Fruit fly (Drosophila melanogaster): Measurements from ENCODE around the gene CG44090.

DNA sequence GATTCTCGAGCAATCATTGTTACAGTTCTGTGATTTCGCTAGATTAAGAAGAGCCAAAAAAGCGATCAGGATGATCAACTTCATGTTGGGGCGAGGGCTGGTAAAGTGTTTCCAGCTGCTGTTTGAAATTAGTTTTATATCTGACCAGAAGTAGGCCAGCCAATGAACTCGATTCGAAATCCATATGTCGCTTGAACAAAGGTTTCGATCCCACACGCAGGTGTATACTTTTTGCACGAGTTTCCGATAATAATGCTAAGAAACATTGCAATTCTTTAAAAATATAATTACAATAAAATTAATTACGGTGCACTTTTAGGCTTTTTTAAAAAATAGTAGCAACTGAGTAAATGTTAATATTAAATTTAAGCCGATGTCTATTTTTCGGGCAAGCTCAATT, 30.6 kb downstream of the CG44090 start, which contains the start of gene CG34280:
- TF ChIP-seq CrebA (GFP tag; optimal IDR thresholded peaks at IDR 0.05; ENCODE audit: borderline replicate concordance) = no peak
- no peak for TF ChIP-seq rgr (GFP tag; optimal IDR thresholded peaks at IDR 0.05)

All from whole organism, wandering third instar larva.